Fruit fly (Drosophila melanogaster): ENCODE data around the gene CG1486.
A peak's percentile ranks its signal among the peaks of the same experiment; 100 is the strongest.

dm6 chrX:21373659-21374426 is 50.0 kb downstream of the CG1486 start, which contains the start of gene slgA:
- TF ChIP-seq run (tag; optimal IDR thresholded peaks at IDR 0.05) (no peak), insv (GFP tag; optimal IDR thresholded peaks at IDR 0.05) (no peak), CTCF (GFP tag; optimal IDR thresholded peaks at IDR 0.05) (no peak), Med (GFP tag) (peak; percentile 90), tap (tag; optimal IDR thresholded peaks at IDR 0.05) (no peak), CG11093 (GFP tag; IDR thresholded peaks at IDR 0.05) (no peak), bcd (GFP tag; optimal IDR thresholded peaks at IDR 0.05) (peak; percentile 29), onecut (GFP tag; IDR thresholded peaks at IDR 0.05) (peak; percentile 20; the same call in 1 of the 2 replicates), CG3995 (GFP tag; optimal IDR thresholded peaks at IDR 0.05) (peak; percentile 70), CG8924 (tag; optimal IDR thresholded peaks at IDR 0.05) (no peak), CG1832 (GFP tag; optimal IDR thresholded peaks at IDR 0.05) (peak; percentile 77), ERR (GFP tag; optimal IDR thresholded peaks at IDR 0.05) (peak; percentile 28)
